Worm (Caenorhabditis elegans): Measurements from ENCODE around the gene cls-3.

ce11 chrIII:9153809-9154208, 37.1 kb downstream of the cls-3 start, which contains the start of gene nhl-1:
- no peak for TF ChIP-seq tab-1 (GFP tag; IDR thresholded peaks at IDR 0.05)
- TF ChIP-seq ztf-23 (GFP tag; IDR thresholded peaks at IDR 0.05): no peak
- TF ChIP-seq T22C8.4 (GFP tag; IDR thresholded peaks at IDR 0.05): no peak

Data from whole organism, midembryonic.